Worm (Caenorhabditis elegans) whole organism, L4/young adult: Measurements from ENCODE around the gene srh-177.

Experiments
- dao-5 ChIP-seq: sonication (generic microtip); optimal IDR thresholded peaks from 2 replicates; lab custom pipeline; 2016; ENCODE audit warnings: missing genotype, missing genetic modification characterization, moderate library complexity, missing compliant biosample characterization
- him-1 ChIP-seq: sonication (generic microtip); optimal IDR thresholded peaks from 2 replicates; lab custom pipeline; 2016; ENCODE audit warnings: missing genotype, missing genetic modification reagents, missing genetic modification characterization, missing compliant biosample characterization

ce11 chrV:20338870-20339269 is 30.2 kb downstream of the srh-177 start:
- no peak for TF ChIP-seq him-1 (tag; lab: Kevin White, UChicago)
- no peak for TF ChIP-seq dao-5 (tag; lab: Kevin White, UChicago)
